Fruit fly (Drosophila melanogaster) whole organism, embryonic: ENCODE measurements around the gene Osi21.
A peak's percentile ranks its signal among the peaks of the same experiment; 100 is the strongest.

Experiments
- Awh ChIP-seq: fragments of 200-800 bp; sonication (Bioruptor generic); IDR thresholded peaks from 2 replicates; pipeline ENCODE4, ENCODE4 v1.3.6; 2022; ENCODE audit warnings: missing biosample characterization, missing genetic modification characterization
- BEAF-32 ChIP-seq: fragments of 200-800 bp; sonication (Bioruptor generic); optimal IDR thresholded peaks from 3 replicates; lab custom pipeline; 2017; ENCODE audit warnings: missing biosample characterization, missing genetic modification characterization, mild to moderate bottlenecking, moderate library complexity, missing genetic modification reagents
- CG10366 ChIP-seq: fragments of 200-800 bp; sonication (Bioruptor generic); IDR thresholded peaks from 2 replicates; pipeline ENCODE4 v1.3.6; 2022; ENCODE audit warnings: missing biosample characterization, missing genetic modification characterization
- CG10462 ChIP-seq: fragments of 200-800 bp; sonication (Bioruptor generic); optimal IDR thresholded peaks from 2 replicates; lab custom pipeline; 2016; ENCODE audit warnings: missing biosample characterization, missing genetic modification characterization
- CG10654 ChIP-seq: fragments of 200-800 bp; sonication (Bioruptor generic); optimal IDR thresholded peaks from 2 replicates; lab custom pipeline; 2016; ENCODE audit warnings: missing biosample characterization, missing genetic modification characterization
- CG1233 ChIP-seq: fragments of 200-800 bp; sonication (Bioruptor generic); optimal IDR thresholded peaks from 4 replicates; lab custom pipeline; 2018; ENCODE audit warnings: missing biosample characterization, mild to moderate bottlenecking, missing genetic modification characterization
- CG14441 ChIP-seq: fragments of 200-800 bp; sonication (Bioruptor generic); IDR thresholded peaks from 2 replicates; pipeline ENCODE4 v1.3.6; 2022; ENCODE audit warnings: missing biosample characterization, missing genetic modification characterization
- CG2199 ChIP-seq: fragments of 200-800 bp; sonication (Bioruptor generic); IDR thresholded peaks from 3 replicates; pipeline ENCODE4 v1.3.6; 2022; ENCODE audit warnings: missing biosample characterization, missing genetic modification characterization
- CG3065 ChIP-seq: fragments of 200-800 bp; sonication (Bioruptor generic); optimal IDR thresholded peaks from 2 replicates; lab custom pipeline; 2016; ENCODE audit warnings: missing biosample characterization, missing genetic modification characterization
- CG32532 ChIP-seq: fragments of 200-800 bp; sonication (Bioruptor generic); IDR thresholded peaks from 2 replicates; pipeline ENCODE4 v1.3.6; 2022; ENCODE audit warnings: missing biosample characterization, missing genetic modification characterization
- CG3281 ChIP-seq: fragments of 200-800 bp; sonication (Bioruptor generic); optimal IDR thresholded peaks from 3 replicates; lab custom pipeline; 2017; ENCODE audit warnings: missing biosample characterization, mild to moderate bottlenecking, missing genetic modification characterization
- CG6272 ChIP-seq: fragments of 200-800 bp; sonication (Bioruptor generic); IDR thresholded peaks from 2 replicates; pipeline ENCODE4 v1.3.6; 2022; ENCODE audit warnings: missing biosample characterization, missing genetic modification characterization
- CG7745 ChIP-seq: fragments of 200-800 bp; sonication (Bioruptor generic); optimal IDR thresholded peaks from 2 replicates; lab custom pipeline; 2018; ENCODE audit warnings: missing biosample characterization, mild to moderate bottlenecking, missing genetic modification characterization, moderate library complexity
- CG7839 ChIP-seq: fragments of 200-800 bp; sonication (Bioruptor generic); optimal IDR thresholded peaks from 3 replicates; lab custom pipeline; 2018; ENCODE audit warnings: missing biosample characterization, mild to moderate bottlenecking, missing genetic modification characterization, moderate library complexity
- CG8290 ChIP-seq, 3 experiments: fragments of 200-800 bp; sonication (Bioruptor generic); optimal IDR thresholded peaks; 2 replicates each; lab custom pipeline; 2016 to 2019; ENCODE audit warnings: missing biosample characterization in 3 of 3, missing genetic modification characterization in 3 of 3, mild to moderate bottlenecking in 2 of 3, moderate library complexity in 1 of 3
- Doc3 ChIP-seq: fragments of 200-800 bp; sonication (Bioruptor generic); IDR thresholded peaks from 3 replicates; pipeline ENCODE4 v1.3.6; 2022; ENCODE audit warnings: missing biosample characterization, missing genetic modification characterization; ENCODE audit not compliant: partially characterized antibody
- Elba2 ChIP-seq: fragments of 200-800 bp; sonication (Bioruptor generic); optimal IDR thresholded peaks from 3 replicates; lab custom pipeline; 2016; ENCODE audit warnings: missing biosample characterization, missing genetic modification characterization
- Hsf ChIP-seq: fragments of 200-800 bp; sonication (Bioruptor generic); optimal IDR thresholded peaks from 3 replicates; lab custom pipeline; 2016; ENCODE audit warnings: missing biosample characterization, missing genetic modification characterization
- MTF-1 ChIP-seq: fragments of 200-800 bp; sonication (Bioruptor generic); optimal IDR thresholded peaks from 2 replicates; lab custom pipeline; 2018; ENCODE audit warnings: missing biosample characterization, mild to moderate bottlenecking, missing genetic modification characterization, borderline replicate concordance
- Nf-YB ChIP-seq: fragments of 200-800 bp; sonication (Bioruptor generic); optimal IDR thresholded peaks from 3 replicates; lab custom pipeline; 2019; ENCODE audit warnings: missing biosample characterization, mild to moderate bottlenecking, missing genetic modification characterization, moderate library complexity
- NfI ChIP-seq: fragments of 200-800 bp; sonication (Bioruptor generic); optimal IDR thresholded peaks from 3 replicates; lab custom pipeline; 2018; ENCODE audit warnings: missing biosample characterization, mild to moderate bottlenecking, missing genetic modification characterization, moderate library complexity
- Ptx1 ChIP-seq: fragments of 200-800 bp; sonication (Bioruptor generic); IDR thresholded peaks from 2 replicates; pipeline ENCODE4 v1.3.6; 2022; ENCODE audit warnings: missing biosample characterization, missing genetic modification characterization
- Rfx ChIP-seq: fragments of 200-800 bp; sonication (Bioruptor generic); IDR thresholded peaks from 2 replicates; pipeline ENCODE4 v1.3.6; 2022; ENCODE audit warnings: missing biosample characterization, missing genetic modification characterization
- Rx ChIP-seq: fragments of 200-800 bp; sonication (Bioruptor generic); IDR thresholded peaks from 2 replicates; pipeline ENCODE4 v1.3.6; 2022; ENCODE audit warnings: missing biosample characterization, missing genetic modification characterization
- Sox102F ChIP-seq: fragments of 200-800 bp; sonication (Bioruptor generic); optimal IDR thresholded peaks from 2 replicates; lab custom pipeline; 2018; ENCODE audit warnings: missing biosample characterization, mild to moderate bottlenecking, missing genetic modification characterization, moderate library complexity
- ara ChIP-seq: fragments of 200-800 bp; sonication (Bioruptor generic); IDR thresholded peaks from 2 replicates; pipeline ENCODE4 v1.3.6; 2022; ENCODE audit warnings: missing biosample characterization, missing genetic modification characterization
- bsh ChIP-seq, 2 experiments: fragments of 200-800 bp; sonication (Bioruptor generic); optimal IDR thresholded peaks; 2 replicates each; lab custom pipeline; 2017 to 2018; ENCODE audit warnings: mild to moderate bottlenecking in 2 of 2, missing biosample characterization in 2 of 2, missing genetic modification characterization in 2 of 2, moderate library complexity in 1 of 2
- chm ChIP-seq: fragments of 200-800 bp; sonication (Bioruptor generic); IDR thresholded peaks from 2 replicates; pipeline ENCODE4 v1.3.6; 2022; ENCODE audit warnings: missing biosample characterization, missing genetic modification characterization
- chn ChIP-seq: fragments of 200-800 bp; sonication (Bioruptor generic); optimal IDR thresholded peaks from 2 replicates; lab custom pipeline; 2016; ENCODE audit warnings: missing biosample characterization, missing genetic modification characterization
- ind ChIP-seq: fragments of 200-800 bp; sonication (Bioruptor generic); optimal IDR thresholded peaks from 3 replicates; lab custom pipeline; 2016; ENCODE audit warnings: missing biosample characterization, missing genetic modification characterization
- lab ChIP-seq: fragments of 200-800 bp; sonication (Bioruptor generic); optimal IDR thresholded peaks from 3 replicates; lab custom pipeline; 2017; ENCODE audit warnings: missing biosample characterization, missing genetic modification characterization, mild to moderate bottlenecking, moderate library complexity, missing genetic modification reagents
- lmd ChIP-seq: fragments of 200-800 bp; sonication (Bioruptor generic); IDR thresholded peaks from 2 replicates; pipeline ENCODE4 v1.3.6; 2022; ENCODE audit warnings: missing biosample characterization, missing genetic modification characterization
- nom ChIP-seq: fragments of 200-800 bp; sonication (Bioruptor generic); optimal IDR thresholded peaks from 2 replicates; lab custom pipeline; 2017; ENCODE audit warnings: missing biosample characterization, missing genetic modification characterization, mild to moderate bottlenecking, moderate library complexity, missing genetic modification reagents
- otp ChIP-seq: fragments of 200-800 bp; sonication (Bioruptor generic); IDR thresholded peaks from 3 replicates; pipeline ENCODE4, ENCODE4 v1.3.6; 2022; ENCODE audit warnings: missing biosample characterization, missing genetic modification characterization
- pb ChIP-seq: fragments of 200-800 bp; sonication (Bioruptor generic); optimal IDR thresholded peaks from 3 replicates; lab custom pipeline; 2016; ENCODE audit warnings: missing biosample characterization, missing genetic modification characterization
- pnt ChIP-seq: fragments of 200-800 bp; sonication (Bioruptor generic); optimal IDR thresholded peaks from 3 replicates; lab custom pipeline; 2016; ENCODE audit warnings: missing biosample characterization, missing genetic modification characterization
- salm ChIP-seq: fragments of 200-800 bp; sonication (Bioruptor generic); optimal IDR thresholded peaks from 2 replicates; lab custom pipeline; 2018; ENCODE audit warnings: missing biosample characterization, mild to moderate bottlenecking, missing genetic modification characterization
- sob ChIP-seq: fragments of 200-800 bp; sonication (Bioruptor generic); IDR thresholded peaks from 2 replicates; pipeline ENCODE4 v1.3.6; 2022; ENCODE audit warnings: missing biosample characterization, missing genetic modification characterization
- tgo ChIP-seq: fragments of 200-800 bp; sonication (Bioruptor generic); IDR thresholded peaks from 3 replicates; pipeline ENCODE4 v1.3.6; 2022; ENCODE audit warnings: missing biosample characterization, missing genetic modification characterization
- tio ChIP-seq: fragments of 200-800 bp; sonication (Bioruptor generic); optimal IDR thresholded peaks from 2 replicates; lab custom pipeline; 2017; ENCODE audit warnings: missing biosample characterization, missing genetic modification characterization, inconsistent platforms
- unpg ChIP-seq: fragments of 200-800 bp; sonication (Bioruptor generic); optimal IDR thresholded peaks from 3 replicates; lab custom pipeline; 2018; ENCODE audit warnings: missing biosample characterization, mild to moderate bottlenecking, missing genetic modification characterization, moderate library complexity
- vnd ChIP-seq: fragments of 200-800 bp; sonication (Bioruptor generic); IDR thresholded peaks from 3 replicates; pipeline ENCODE4 v1.3.6; 2022; ENCODE audit warnings: missing biosample characterization, missing genetic modification characterization; ENCODE audit not compliant: partially characterized antibody
- yki ChIP-seq: fragments of >200 bp; optimal IDR thresholded peaks from 3 replicates; lab custom pipeline; 2018

Gene Osi21

dm6 chr2L:11323917-11324316 lies 38.4 kb upstream of the Osi21 start (continued):
- peak; percentile 52 for TF ChIP-seq lab
- no peak for TF ChIP-seq yki (lab: Kevin White, UChicago)
- TF ChIP-seq chn (GFP tag; lab: Kevin White, UChicago), result peak; percentile 27
- peak; percentile 23 for TF ChIP-seq tio (GFP tag; lab: Kevin White, UChicago)
- peak; percentile 77 for TF ChIP-seq Sox102F (GFP tag; lab: Kevin White, UChicago)
- TF ChIP-seq CG3065 (GFP tag; lab: Kevin White, UChicago), result no peak
- peak; percentile 61 for TF ChIP-seq CG14441 (GFP tag; lab: Robert Waterston, UW)
- TF ChIP-seq CG7745 (tag; lab: Kevin White, UChicago), result no peak
- no peak for TF ChIP-seq BEAF-32 (GFP tag; lab: Kevin White, UChicago)
- peak; percentile 78 for TF ChIP-seq ara (GFP tag; lab: Robert Waterston, UW)
- peak; percentile 79 to 94 for TF ChIP-seq bsh (GFP tag; optimal IDR thresholded peaks at IDR 0.05; lab: Kevin White, UChicago)
- peak; percentile 13 for TF ChIP-seq CG1233
- peak; percentile 21 for TF ChIP-seq Nf-YB (GFP tag; lab: Kevin White, UChicago)
- TF ChIP-seq CG10366, result peak; percentile 67
- TF ChIP-seq CG10654 (GFP tag; lab: Kevin White, UChicago), result peak; percentile 13
- TF ChIP-seq Rfx (GFP tag; lab: Robert Waterston, UW), result peak; percentile 56
- TF ChIP-seq CG6272 (GFP tag; lab: Robert Waterston, UW), result no peak
- 0 out of 3 replicates have a peak, but pooled peaks have one; percentile 68 for TF ChIP-seq otp
- TF ChIP-seq vnd (GFP tag; lab: Robert Waterston, UW), result no peak
- peak; percentile 71 for TF ChIP-seq CG7839 (tag; lab: Kevin White, UChicago)
- peak; percentile 32 for TF ChIP-seq NfI (GFP tag; lab: Kevin White, UChicago)
- peak; percentile 49 for TF ChIP-seq Hsf (GFP tag; lab: Kevin White, UChicago)
- TF ChIP-seq salm (tag; lab: Kevin White, UChicago), result peak; percentile 14
- peak; percentile 19 for TF ChIP-seq CG3281 (GFP tag; lab: Kevin White, UChicago)
- TF ChIP-seq chm (GFP tag; lab: Robert Waterston, UW), result peak; percentile 73
- peak; percentile 3 for TF ChIP-seq CG10462 (GFP tag; lab: Kevin White, UChicago)
- 0 out of 3 replicates have a peak, but pooled peaks have one; percentile 54 for TF ChIP-seq CG2199 (GFP tag; lab: Robert Waterston, UW)
- TF ChIP-seq Rx (GFP tag; lab: Robert Waterston, UW), result peak; percentile 57; the same call in 1 of the 2 replicates
- peak; percentile 57 for TF ChIP-seq tgo (GFP tag; lab: Robert Waterston, UW)
- TF ChIP-seq sob (GFP tag; lab: Robert Waterston, UW), result peak; percentile 62
- TF ChIP-seq CG32532 (GFP tag; lab: Robert Waterston, UW), result peak; percentile 48; the same call in 1 of the 2 replicates
- peak; percentile 77 for TF ChIP-seq unpg (GFP tag; lab: Kevin White, UChicago)
- peak; percentile 72 for TF ChIP-seq Ptx1 (GFP tag; lab: Robert Waterston, UW)
- peak; percentile 36 for TF ChIP-seq ind (GFP tag; lab: Kevin White, UChicago)
- peak; percentile 44 for TF ChIP-seq pb (GFP tag; lab: Kevin White, UChicago)
- TF ChIP-seq pnt (GFP tag; lab: Kevin White, UChicago), result peak; percentile 52
- TF ChIP-seq Elba2 (GFP tag; lab: Kevin White, UChicago), result no peak
- peak; percentile 24 for TF ChIP-seq MTF-1 (GFP tag; lab: Kevin White, UChicago)
- TF ChIP-seq Awh, result peak; percentile 66; the same call in 1 of the 2 replicates
- peak; percentile 69 for TF ChIP-seq lmd (GFP tag; lab: Robert Waterston, UW)
- TF ChIP-seq Doc3 (GFP tag; lab: Robert Waterston, UW), result no peak
- TF ChIP-seq nom (GFP tag; lab: Kevin White, UChicago), result peak; percentile 82
- TF ChIP-seq CG8290 (GFP tag; optimal IDR thresholded peaks at IDR 0.05; lab: Kevin White, UChicago), result peak; percentile 8
- peak in 1 of 2 experiments; percentile 62 for TF ChIP-seq CG8290 (tag; optimal IDR thresholded peaks at IDR 0.05; lab: Kevin White, UChicago)
- TF ChIP-seq, all 482 proteins: peak for 240
